Fruit fly (Drosophila melanogaster) whole organism, embryonic: Measurements from ENCODE around the gene CG9674.
A peak's percentile ranks its signal among the peaks of the same experiment; 100 is the strongest.

Experiments
- Abd-B ChIP-seq: fragments of 200-800 bp; sonication (Bioruptor generic); optimal IDR thresholded peaks from 2 replicates; lab custom pipeline; 2018; ENCODE audit warnings: missing biosample characterization, mild to moderate bottlenecking, missing genetic modification characterization, moderate library complexity
- Antp ChIP-seq: fragments of 200-800 bp; sonication (Bioruptor generic); optimal IDR thresholded peaks from 3 replicates; lab custom pipeline; 2016; ENCODE audit warnings: missing biosample characterization, missing genetic modification characterization
- CG10431 ChIP-seq: fragments of 200-800 bp; sonication (Bioruptor generic); optimal IDR thresholded peaks from 3 replicates; lab custom pipeline; 2018; ENCODE audit warnings: missing biosample characterization, mild to moderate bottlenecking, missing genetic modification characterization
- CG10959 ChIP-seq: fragments of 200-800 bp; sonication (Bioruptor generic); IDR thresholded peaks from 2 replicates; pipeline ENCODE4 v1.3.6; 2022; ENCODE audit warnings: missing biosample characterization, missing genetic modification characterization
- CG13775 ChIP-seq: fragments of 200-800 bp; sonication (Bioruptor generic); optimal IDR thresholded peaks from 3 replicates; lab custom pipeline; 2017; ENCODE audit warnings: missing biosample characterization, mild to moderate bottlenecking, missing genetic modification characterization
- CG14014 ChIP-seq: fragments of 200-800 bp; sonication (Bioruptor generic); IDR thresholded peaks from 2 replicates; pipeline ENCODE4 v1.3.6; 2022; ENCODE audit warnings: missing biosample characterization, missing genetic modification characterization
- CG1603 ChIP-seq: fragments of 200-800 bp; sonication (Bioruptor generic); optimal IDR thresholded peaks from 2 replicates; lab custom pipeline; 2019; ENCODE audit warnings: missing biosample characterization, mild to moderate bottlenecking, missing genetic modification characterization, moderate library complexity
- CG31441 ChIP-seq: fragments of 200-800 bp; sonication (Bioruptor generic); IDR thresholded peaks from 2 replicates; pipeline ENCODE4 v1.3.6; 2022; ENCODE audit warnings: missing biosample characterization, missing genetic modification characterization
- CG33213 ChIP-seq: fragments of 200-800 bp; sonication (Bioruptor generic); optimal IDR thresholded peaks from 3 replicates; lab custom pipeline; 2016; ENCODE audit warnings: missing biosample characterization, missing genetic modification characterization
- CG3407 ChIP-seq: fragments of 200-800 bp; sonication (Bioruptor generic); optimal IDR thresholded peaks from 2 replicates; lab custom pipeline; 2018; ENCODE audit warnings: missing biosample characterization, mild to moderate bottlenecking, missing genetic modification characterization
- CG6654 ChIP-seq: fragments of 200-800 bp; sonication (Bioruptor generic); optimal IDR thresholded peaks from 2 replicates; lab custom pipeline; 2017; ENCODE audit warnings: missing biosample characterization, mild to moderate bottlenecking, missing genetic modification characterization
- CG7928 ChIP-seq: fragments of 200-800 bp; sonication (Bioruptor generic); optimal IDR thresholded peaks from 2 replicates; lab custom pipeline; 2017; ENCODE audit warnings: missing biosample characterization, mild to moderate bottlenecking, missing genetic modification characterization
- CG8281 ChIP-seq: fragments of 200-800 bp; sonication (Bioruptor generic); optimal IDR thresholded peaks from 2 replicates; lab custom pipeline; 2018; ENCODE audit warnings: missing biosample characterization, mild to moderate bottlenecking, missing genetic modification characterization, moderate library complexity
- CG9727 ChIP-seq: fragments of 200-800 bp; sonication (Bioruptor generic); optimal IDR thresholded peaks from 3 replicates; lab custom pipeline; 2017; ENCODE audit warnings: missing biosample characterization, mild to moderate bottlenecking, missing genetic modification characterization
- CrebB ChIP-seq: fragments of 200-800 bp; sonication (Bioruptor generic); optimal IDR thresholded peaks from 3 replicates; lab custom pipeline; 2018; ENCODE audit warnings: missing biosample characterization, mild to moderate bottlenecking, missing genetic modification characterization
- Dp ChIP-seq: fragments of 200-800 bp; sonication (Bioruptor generic); optimal IDR thresholded peaks from 2 replicates; lab custom pipeline; 2018; ENCODE audit warnings: missing biosample characterization, mild to moderate bottlenecking, missing genetic modification characterization, moderate library complexity
- Dref ChIP-seq: fragments of 200-800 bp; sonication (Bioruptor generic); IDR thresholded peaks from 2 replicates; pipeline ENCODE4 v1.3.6; 2022; ENCODE audit warnings: missing biosample characterization, missing genetic modification characterization
- Elba2 ChIP-seq: fragments of 200-800 bp; sonication (Bioruptor generic); optimal IDR thresholded peaks from 3 replicates; lab custom pipeline; 2016; ENCODE audit warnings: missing biosample characterization, missing genetic modification characterization
- Fer1 ChIP-seq: fragments of 200-800 bp; sonication (Bioruptor generic); optimal IDR thresholded peaks from 2 replicates; lab custom pipeline; 2017; ENCODE audit warnings: missing biosample characterization, mild to moderate bottlenecking, missing genetic modification characterization
- Sry-β ChIP-seq: fragments of 200-800 bp; sonication (Bioruptor generic); optimal IDR thresholded peaks from 2 replicates; lab custom pipeline; 2018; ENCODE audit warnings: missing biosample characterization, mild to moderate bottlenecking, missing genetic modification characterization, moderate library complexity
- Usf ChIP-seq: fragments of 200-800 bp; sonication (Bioruptor generic); optimal IDR thresholded peaks from 2 replicates; lab custom pipeline; 2017; ENCODE audit warnings: missing genotype, missing biosample characterization, missing genetic modification characterization
- Xbp1 ChIP-seq: fragments of 200-800 bp; sonication (Bioruptor generic); optimal IDR thresholded peaks from 3 replicates; lab custom pipeline; 2016; ENCODE audit warnings: missing biosample characterization, mild to moderate bottlenecking, missing genetic modification characterization
- Xrp1 ChIP-seq: fragments of 200-800 bp; sonication (Bioruptor generic); IDR thresholded peaks from 2 replicates; pipeline ENCODE4 v1.3.6; 2022; ENCODE audit warnings: missing biosample characterization, missing genetic modification characterization
- al ChIP-seq: fragments of 200-800 bp; sonication (Bioruptor generic); IDR thresholded peaks from 2 replicates; pipeline ENCODE4 v1.3.6; 2022; ENCODE audit warnings: missing biosample characterization, missing genetic modification characterization
- btn ChIP-seq: fragments of 200-800 bp; sonication (Bioruptor generic); optimal IDR thresholded peaks from 2 replicates; lab custom pipeline; 2016; ENCODE audit warnings: missing biosample characterization, missing genetic modification characterization
- corto ChIP-seq: fragments of 200-800 bp; sonication (Bioruptor generic); optimal IDR thresholded peaks from 2 replicates; lab custom pipeline; 2016; ENCODE audit warnings: missing biosample characterization, mild to moderate bottlenecking, missing genetic modification characterization, moderate library complexity
- crp ChIP-seq, 2 experiments: fragments of 200-800 bp; sonication (Bioruptor generic); optimal IDR thresholded peaks; 2 replicates in 1 of 2; 3 replicates in 1 of 2; lab custom pipeline; 2017; ENCODE audit warnings: missing biosample characterization in 2 of 2, missing genetic modification characterization in 2 of 2, mild to moderate bottlenecking in 1 of 2, moderate library complexity in 1 of 2
- dm ChIP-seq: fragments of 200-800 bp; sonication (Bioruptor generic); optimal IDR thresholded peaks from 3 replicates; lab custom pipeline; 2016; ENCODE audit warnings: missing biosample characterization, missing genetic modification characterization
- dmrt11E ChIP-seq: fragments of 200-800 bp; sonication (Bioruptor generic); optimal IDR thresholded peaks from 3 replicates; lab custom pipeline; 2018; ENCODE audit warnings: missing biosample characterization, mild to moderate bottlenecking, missing genetic modification characterization, moderate library complexity
- exex ChIP-seq: fragments of 200-800 bp; sonication (Bioruptor generic); optimal IDR thresholded peaks from 4 replicates; lab custom pipeline; 2018; ENCODE audit warnings: missing biosample characterization, mild to moderate bottlenecking, missing genetic modification characterization, moderate library complexity
- grau ChIP-seq: fragments of 200-800 bp; optimal IDR thresholded peaks from 3 replicates; lab custom pipeline; 2019; ENCODE audit warnings: missing biosample characterization, mild to moderate bottlenecking, missing genetic modification characterization, moderate library complexity
- kah ChIP-seq: fragments of 200-800 bp; sonication (Bioruptor generic); optimal IDR thresholded peaks from 2 replicates; lab custom pipeline; 2018; ENCODE audit warnings: missing biosample characterization, mild to moderate bottlenecking, missing genetic modification characterization
- knrl ChIP-seq: fragments of 200-800 bp; sonication (Bioruptor generic); IDR thresholded peaks from 3 replicates; pipeline ENCODE4 v1.3.6; 2022; ENCODE audit warnings: missing biosample characterization, missing genetic modification characterization; ENCODE audit not compliant: partially characterized antibody
- lbe ChIP-seq: fragments of 200-800 bp; sonication (Bioruptor generic); optimal IDR thresholded peaks from 2 replicates; lab custom pipeline; 2016; ENCODE audit warnings: missing biosample characterization, mild to moderate bottlenecking, missing genetic modification characterization
- maf-S ChIP-seq: fragments of 200-800 bp; sonication (Bioruptor generic); optimal IDR thresholded peaks from 2 replicates; lab custom pipeline; 2016; ENCODE audit warnings: missing biosample characterization, missing genetic modification characterization
- mirr ChIP-seq: fragments of 200-800 bp; sonication (Bioruptor generic); optimal IDR thresholded peaks from 3 replicates; lab custom pipeline; 2018; ENCODE audit warnings: missing biosample characterization, mild to moderate bottlenecking, missing genetic modification characterization
- nom ChIP-seq: fragments of 200-800 bp; sonication (Bioruptor generic); optimal IDR thresholded peaks from 2 replicates; lab custom pipeline; 2017; ENCODE audit warnings: missing biosample characterization, missing genetic modification characterization, mild to moderate bottlenecking, moderate library complexity, missing genetic modification reagents
- pfk ChIP-seq: fragments of 200-800 bp; sonication (Bioruptor generic); optimal IDR thresholded peaks from 2 replicates; lab custom pipeline; 2018; ENCODE audit warnings: missing biosample characterization, mild to moderate bottlenecking, missing genetic modification characterization, moderate library complexity
- pho ChIP-seq: fragments of 200-800 bp; sonication (Bioruptor generic); optimal IDR thresholded peaks from 2 replicates; lab custom pipeline; 2016; ENCODE audit warnings: missing biosample characterization, missing genetic modification characterization
- prd ChIP-seq, 3 experiments: fragments of >200 bp in 2 of 3; fragments of 200-800 bp in 1 of 3; sonication (Bioruptor generic) in 1 of 3; optimal IDR thresholded peaks in 2 of 3; IDR thresholded peaks in 1 of 3; 2 replicates in 2 of 3; 3 replicates in 1 of 3; pipeline versions ENCODE4 v1.3.6 to Lab custom; 2017 to 2022; ENCODE audit warnings: missing biosample characterization in 1 of 3, missing genetic modification characterization in 1 of 3
- ranshi ChIP-seq: fragments of 200-800 bp; sonication (Bioruptor generic); IDR thresholded peaks from 2 replicates; pipeline ENCODE4 v1.3.6; 2022; ENCODE audit warnings: missing biosample characterization, missing genetic modification characterization
- sima ChIP-seq: fragments of 200-800 bp; sonication (Bioruptor generic); optimal IDR thresholded peaks from 2 replicates; lab custom pipeline; 2016; ENCODE audit warnings: missing biosample characterization, missing genetic modification characterization
- ssp ChIP-seq: fragments of 200-800 bp; sonication (Bioruptor generic); IDR thresholded peaks from 2 replicates; pipeline ENCODE4 v1.3.6; 2022; ENCODE audit warnings: missing biosample characterization, missing genetic modification characterization
- tgo ChIP-seq: fragments of 200-800 bp; sonication (Bioruptor generic); IDR thresholded peaks from 3 replicates; pipeline ENCODE4 v1.3.6; 2022; ENCODE audit warnings: missing biosample characterization, missing genetic modification characterization
- trem ChIP-seq: fragments of 200-800 bp; optimal IDR thresholded peaks from 3 replicates; lab custom pipeline; 2019; ENCODE audit warnings: missing biosample characterization, mild to moderate bottlenecking, missing genetic modification characterization, moderate library complexity
- zfh1 ChIP-seq: fragments of 200-800 bp; sonication (Bioruptor generic); IDR thresholded peaks from 3 replicates; pipeline ENCODE4 v1.3.6; 2022; ENCODE audit warnings: missing biosample characterization, missing genetic modification characterization

The CG9674 gene

dm6 chr3L:16760274-16760673 lies 47.3 kb downstream of the CG9674 start (continued):
- peak; percentile 44 for TF ChIP-seq grau (tag; lab: Kevin White, UChicago)
- no peak for TF ChIP-seq sima
- no peak for TF ChIP-seq exex (tag; lab: Kevin White, UChicago)
- TF ChIP-seq, all 482 proteins: peak for 113

dm6 chr3L:16759483-16759882 lies 48.0 kb downstream of the CG9674 start:
- TF ChIP-seq CG10431 (no peak), dmrt11E (tag; lab: Kevin White, UChicago) (no peak), Fer1 (GFP tag; lab: Kevin White, UChicago) (no peak), pho (GFP tag; lab: Kevin White, UChicago) (no peak), Antp (GFP tag; lab: Kevin White, UChicago) (no peak)

dm6 chr3L:16758504-16759109 lies 48.9 kb downstream of the CG9674 start:
- TF ChIP-seq maf-S (GFP tag; lab: Kevin White, UChicago) (no peak), CG1603 (tag; lab: Kevin White, UChicago) (peak; percentile 15), CG10959 (GFP tag; lab: Robert Waterston, UW) (peak; percentile 40; the same call in 1 of the 2 replicates), CG3407 (no peak), dm (GFP tag; lab: Kevin White, UChicago) (no peak), kah (GFP tag; lab: Kevin White, UChicago) (no peak), Xrp1 (GFP tag; lab: Robert Waterston, UW) (0 out of 2 replicates have a peak, but pooled peaks have one; percentile 30), Dp (GFP tag; lab: Kevin White, UChicago) (no peak), nom (GFP tag; lab: Kevin White, UChicago) (peak; percentile 92), CG10431 (no peak), CrebB (tag; lab: Kevin White, UChicago) (no peak), knrl (GFP tag; lab: Robert Waterston, UW) (0 out of 3 replicates have a peak, but pooled peaks have one; percentile 8), dmrt11E (tag; lab: Kevin White, UChicago) (peak; percentile 13), CG31441 (no peak), pfk (GFP tag; lab: Kevin White, UChicago) (no peak), CG7928 (GFP tag; lab: Kevin White, UChicago) (no peak), Abd-B (GFP tag; lab: Kevin White, UChicago) (no peak), Usf (GFP tag; lab: Kevin White, UChicago) (no peak), lbe (GFP tag; lab: Kevin White, UChicago) (peak; percentile 31), Xbp1 (GFP tag; lab: Kevin White, UChicago) (no peak), trem (tag; lab: Kevin White, UChicago) (no peak), btn (GFP tag; lab: Kevin White, UChicago) (no peak), tgo (no peak), zfh1 (GFP tag; lab: Robert Waterston, UW) (0 out of 3 replicates have a peak, but pooled peaks have one; percentile 6), crp (GFP tag; optimal IDR thresholded peaks at IDR 0.05; lab: Kevin White, UChicago) (no peak), CG6654 (no peak), al (GFP tag; lab: Robert Waterston, UW) (no peak), ssp (GFP tag; lab: Robert Waterston, UW) (no peak), ranshi (GFP tag; lab: Robert Waterston, UW) (no peak), prd (optimal IDR thresholded peaks at IDR 0.05; lab: Kevin White, UChicago) (no peak), prd (GFP tag; IDR thresholded peaks at IDR 0.05; lab: Robert Waterston, UW) (peak; percentile 30; the same call in 1 of the 3 replicates), Dref (GFP tag; lab: Robert Waterston, UW) (no peak), CG33213 (no peak), corto (GFP tag; lab: Kevin White, UChicago) (peak; percentile 31), CG9727 (GFP tag; lab: Kevin White, UChicago) (no peak), Sry-β (GFP tag; lab: Kevin White, UChicago) (no peak), mirr (GFP tag; lab: Kevin White, UChicago) (no peak), CG8281 (tag; lab: Kevin White, UChicago) (no peak), CG14014 (GFP tag; lab: Robert Waterston, UW) (no peak), CG13775 (GFP tag; lab: Kevin White, UChicago) (no peak), Elba2 (no peak)
